Fruit fly (Drosophila melanogaster) whole organism, wandering third instar larva: ENCODE measurements around the gene CG9391.
A peak's percentile ranks its signal among the peaks of the same experiment; 100 is the strongest.

Source experiments
- Abd-B ChIP-seq: fragments of >200 bp; optimal IDR thresholded peaks from 2 replicates; lab custom pipeline; 2017; ENCODE audit warnings: missing biosample characterization, missing genetic modification characterization
- CG32264 ChIP-seq: fragments of 200-800 bp; sonication (Bioruptor generic); optimal IDR thresholded peaks from 2 replicates; lab custom pipeline; 2016; ENCODE audit warnings: missing biosample characterization, missing genetic modification characterization
- CrebA ChIP-seq: fragments of 200-800 bp; sonication (Bioruptor generic); optimal IDR thresholded peaks from 2 replicates; lab custom pipeline; 2016; ENCODE audit warnings: missing biosample characterization, mild to moderate bottlenecking, missing genetic modification characterization, borderline replicate concordance
- Dfd ChIP-seq: fragments of >200 bp; optimal IDR thresholded peaks from 2 replicates; lab custom pipeline; 2017; ENCODE audit warnings: missing biosample characterization, missing genetic modification characterization
- Dif ChIP-seq: fragments of 200-275, 200-300 bp; sonication (Bioruptor generic); optimal IDR thresholded peaks from 2 replicates; lab custom pipeline; 2018; ENCODE audit warnings: missing biosample characterization, missing genetic modification characterization; ENCODE audit not compliant: partially characterized antibody
- GATAd ChIP-seq: sonication (Bioruptor generic); optimal IDR thresholded peaks from 2 replicates; lab custom pipeline; 2016; ENCODE audit warnings: missing biosample characterization, missing genetic modification characterization
- HLH106 ChIP-seq: fragments of 200-800 bp; optimal IDR thresholded peaks from 3 replicates; lab custom pipeline; 2019; ENCODE audit warnings: missing biosample characterization, mild to moderate bottlenecking, missing genetic modification characterization, moderate library complexity
- Hnf4 ChIP-seq: fragments of 200-800 bp; sonication (Bioruptor generic); optimal IDR thresholded peaks from 2 replicates; lab custom pipeline; 2016; ENCODE audit warnings: missing biosample characterization, mild to moderate bottlenecking, missing genetic modification characterization
- Hr78 ChIP-seq: fragments of >200 bp; optimal IDR thresholded peaks from 2 replicates; lab custom pipeline; 2017; ENCODE audit warnings: missing biosample characterization, missing genetic modification characterization
- Hr83 ChIP-seq: fragments of 200-300 bp; sonication (Bioruptor generic); optimal IDR thresholded peaks from 2 replicates; lab custom pipeline; 2016; ENCODE audit warnings: missing biosample characterization, mild to moderate bottlenecking, missing genetic modification characterization, moderate library complexity; ENCODE audit not compliant: poor library complexity, severe bottlenecking
- Jra ChIP-seq: sonication (Bioruptor generic); optimal IDR thresholded peaks from 2 replicates; lab custom pipeline; 2016; ENCODE audit warnings: missing biosample characterization, missing genetic modification characterization
- Myc ChIP-seq: fragments of >200 bp; optimal IDR thresholded peaks from 2 replicates; lab custom pipeline; 2017
- OdsH ChIP-seq: fragments of 200-800 bp; sonication (Bioruptor generic); optimal IDR thresholded peaks from 2 replicates; lab custom pipeline; 2016; ENCODE audit warnings: missing biosample characterization, mild to moderate bottlenecking, missing genetic modification characterization
- Rel ChIP-seq, 2 experiments: fragments of 200-800 bp; sonication (Bioruptor generic) in 1 of 2; optimal IDR thresholded peaks; 2 replicates in 1 of 2; 3 replicates in 1 of 2; lab custom pipeline; 2016 to 2019; ENCODE audit warnings: mild to moderate bottlenecking in 2 of 2, missing biosample characterization in 2 of 2, missing genetic modification characterization in 2 of 2, moderate library complexity in 1 of 2
- Sp1 ChIP-seq: fragments of 200-800 bp; sonication (Bioruptor generic); optimal IDR thresholded peaks from 3 replicates; lab custom pipeline; 2019; ENCODE audit warnings: missing biosample characterization, mild to moderate bottlenecking, missing genetic modification characterization, moderate library complexity
- Vsx2 ChIP-seq: fragments of 200-300, 225-300 bp; sonication (Bioruptor generic); optimal IDR thresholded peaks from 2 replicates; lab custom pipeline; 2018; ENCODE audit warnings: missing biosample characterization, missing genetic modification characterization; ENCODE audit not compliant: partially characterized antibody
- br ChIP-seq: fragments of 200-800 bp; sonication (Bioruptor generic); optimal IDR thresholded peaks from 2 replicates; lab custom pipeline; 2016; ENCODE audit warnings: missing biosample characterization, missing genetic modification characterization
- brk ChIP-seq: fragments of 200-800 bp; sonication (Bioruptor generic); optimal IDR thresholded peaks from 2 replicates; lab custom pipeline; 2016; ENCODE audit warnings: missing biosample characterization, mild to moderate bottlenecking, missing genetic modification characterization
- dl ChIP-seq, 2 experiments: fragments of 175-275, 200-275 bp in 1 of 2; fragments of 200-275 bp in 1 of 2; sonication (Bioruptor generic); optimal IDR thresholded peaks; lab custom pipeline; 2018; ENCODE audit warnings: mild to moderate bottlenecking in 2 of 2, missing biosample characterization in 2 of 2, missing genetic modification characterization in 2 of 2, moderate library complexity in 2 of 2; ENCODE audit not compliant: partially characterized antibody in 2 of 2, insufficient read depth in 1 of 2
- dmrt93B ChIP-seq: fragments of 200-800 bp; sonication (Bioruptor generic); optimal IDR thresholded peaks from 2 replicates; lab custom pipeline; 2018; ENCODE audit warnings: missing biosample characterization, mild to moderate bottlenecking, missing genetic modification characterization
- dsf ChIP-seq: sonication (Bioruptor generic); optimal IDR thresholded peaks from 2 replicates; lab custom pipeline; 2016; ENCODE audit warnings: missing biosample characterization, missing genetic modification characterization, borderline replicate concordance
- ey ChIP-seq: fragments of 200-800 bp; sonication (Bioruptor generic); optimal IDR thresholded peaks from 2 replicates; lab custom pipeline; 2016; ENCODE audit warnings: missing biosample characterization, missing genetic modification characterization
- fru ChIP-seq: fragments of 200-800 bp; sonication (Bioruptor generic); optimal IDR thresholded peaks from 3 replicates; lab custom pipeline; 2016; ENCODE audit warnings: missing biosample characterization, mild to moderate bottlenecking, missing genetic modification characterization
- h ChIP-seq: fragments of 200-800 bp; sonication (Bioruptor generic); optimal IDR thresholded peaks from 3 replicates; lab custom pipeline; 2016; ENCODE audit warnings: missing biosample characterization, mild to moderate bottlenecking, missing genetic modification characterization
- jim ChIP-seq: fragments of 175-275, 200-325 bp; sonication (Bioruptor generic); optimal IDR thresholded peaks from 2 replicates; lab custom pipeline; 2016; ENCODE audit warnings: missing biosample characterization, mild to moderate bottlenecking, missing genetic modification characterization
- lola ChIP-seq: fragments of >200 bp; optimal IDR thresholded peaks from 2 replicates; lab custom pipeline; 2017; ENCODE audit warnings: missing biosample characterization, missing genetic modification characterization
- pan ChIP-seq: fragments of >200 bp; optimal IDR thresholded peaks from 2 replicates; lab custom pipeline; 2017
- psq ChIP-seq: fragments of 200-800 bp; sonication (Bioruptor generic); optimal IDR thresholded peaks from 3 replicates; lab custom pipeline; 2017; ENCODE audit warnings: missing biosample characterization, mild to moderate bottlenecking, missing genetic modification characterization, moderate library complexity
- rgr ChIP-seq: fragments of 200-800 bp; sonication (Bioruptor generic); optimal IDR thresholded peaks from 3 replicates; lab custom pipeline; 2016; ENCODE audit warnings: missing biosample characterization, mild to moderate bottlenecking, missing genetic modification characterization
- sv ChIP-seq: fragments of 200-800 bp; sonication (Bioruptor generic); optimal IDR thresholded peaks from 3 replicates; lab custom pipeline; 2016; ENCODE audit warnings: missing biosample characterization, missing genetic modification characterization
- tai ChIP-seq: sonication (Bioruptor generic); optimal IDR thresholded peaks from 2 replicates; lab custom pipeline; 2016; ENCODE audit warnings: missing biosample characterization, missing genetic modification characterization
- usp ChIP-seq: fragments of >200 bp; optimal IDR thresholded peaks from 2 replicates; lab custom pipeline; 2017; ENCODE audit warnings: missing biosample characterization, missing genetic modification characterization

CG9391 gene

DNA sequence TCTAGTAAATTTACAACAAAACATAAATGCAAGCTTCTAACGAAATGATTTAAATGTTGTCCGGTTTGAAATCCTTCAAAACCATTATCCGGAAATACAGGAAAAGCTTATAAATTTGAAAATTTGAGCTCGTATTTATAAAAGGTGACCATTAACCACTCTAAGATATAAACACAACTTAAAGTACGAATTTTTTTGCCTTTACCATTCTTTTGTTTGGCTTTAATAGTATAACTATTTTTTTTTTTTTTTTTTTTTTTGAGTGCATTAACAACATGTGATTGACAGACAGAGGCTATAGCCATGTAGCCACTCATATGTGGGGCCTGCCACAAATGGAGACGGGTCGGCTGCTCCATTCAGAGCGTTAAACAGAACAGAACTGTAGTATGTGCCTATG is 24.7 kb downstream of the CG9391 start:
- TF ChIP-seq Vsx2 (GFP tag; lab: Kevin White, UChicago): no peak
- no peak for TF ChIP-seq dl (GFP tag; optimal IDR thresholded peaks at IDR 0.05; lab: Kevin White, UChicago; ENCODE audit: insufficient read depth in 1 of 2, partially characterized antibody in 2 of 2)
- no peak for TF ChIP-seq brk (GFP tag; lab: Kevin White, UChicago)
- TF ChIP-seq fru: no peak
- TF ChIP-seq Dif (GFP tag; lab: Kevin White, UChicago): no peak
- no peak for TF ChIP-seq Hnf4 (GFP tag; lab: Kevin White, UChicago)
- TF ChIP-seq dsf (GFP tag; lab: Kevin White, UChicago): no peak
- no peak for TF ChIP-seq Abd-B (GFP tag; lab: Kevin White, UChicago)
- TF ChIP-seq CG32264: no peak
- TF ChIP-seq br (GFP tag; lab: Kevin White, UChicago): no peak
- TF ChIP-seq Rel (GFP tag; optimal IDR thresholded peaks at IDR 0.05; lab: Kevin White, UChicago): no peak
- no peak for TF ChIP-seq Rel (tag; optimal IDR thresholded peaks at IDR 0.05; lab: Kevin White, UChicago)
- TF ChIP-seq tai: no peak
- TF ChIP-seq Hr78 (GFP tag; lab: Kevin White, UChicago): no peak

DNA sequence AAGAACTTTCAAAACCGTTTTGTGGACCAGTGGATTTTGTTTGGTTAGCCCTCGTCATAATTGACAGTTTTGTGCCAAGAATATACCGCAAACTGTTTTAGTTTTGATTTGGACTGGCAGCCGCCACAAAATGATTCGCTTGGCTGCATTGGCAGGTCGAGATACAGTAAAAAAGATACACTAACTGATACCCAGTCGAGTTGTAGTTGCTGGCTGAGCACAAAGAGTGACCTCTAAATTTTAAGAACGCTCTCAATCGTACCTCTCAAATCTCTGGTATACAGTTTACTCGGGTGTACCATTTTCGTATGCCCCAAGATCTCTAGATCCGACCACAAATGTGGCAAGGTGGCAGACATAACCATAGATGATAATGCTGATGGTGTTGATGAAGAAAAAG is 25.2 kb downstream of the CG9391 start:
- TF ChIP-seq dsf (GFP tag; lab: Kevin White, UChicago) (no peak), Dif (GFP tag; lab: Kevin White, UChicago) (no peak), Myc (lab: Kevin White, UChicago) (no peak), lola (GFP tag; lab: Kevin White, UChicago) (no peak), Vsx2 (GFP tag; lab: Kevin White, UChicago) (no peak), CG32264 (no peak), ey (GFP tag; lab: Kevin White, UChicago) (no peak), OdsH (GFP tag; lab: Kevin White, UChicago) (no peak), HLH106 (tag; lab: Kevin White, UChicago) (no peak), Jra (no peak), sv (no peak), dmrt93B (GFP tag; lab: Kevin White, UChicago) (no peak), GATAd (GFP tag; lab: Kevin White, UChicago) (no peak), Sp1 (GFP tag; lab: Kevin White, UChicago) (no peak), jim (no peak), dl (GFP tag; optimal IDR thresholded peaks at IDR 0.05; lab: Kevin White, UChicago; ENCODE audit: insufficient read depth in 1 of 2, partially characterized antibody in 2 of 2) (no peak), usp (GFP tag; lab: Kevin White, UChicago) (no peak)

DNA sequence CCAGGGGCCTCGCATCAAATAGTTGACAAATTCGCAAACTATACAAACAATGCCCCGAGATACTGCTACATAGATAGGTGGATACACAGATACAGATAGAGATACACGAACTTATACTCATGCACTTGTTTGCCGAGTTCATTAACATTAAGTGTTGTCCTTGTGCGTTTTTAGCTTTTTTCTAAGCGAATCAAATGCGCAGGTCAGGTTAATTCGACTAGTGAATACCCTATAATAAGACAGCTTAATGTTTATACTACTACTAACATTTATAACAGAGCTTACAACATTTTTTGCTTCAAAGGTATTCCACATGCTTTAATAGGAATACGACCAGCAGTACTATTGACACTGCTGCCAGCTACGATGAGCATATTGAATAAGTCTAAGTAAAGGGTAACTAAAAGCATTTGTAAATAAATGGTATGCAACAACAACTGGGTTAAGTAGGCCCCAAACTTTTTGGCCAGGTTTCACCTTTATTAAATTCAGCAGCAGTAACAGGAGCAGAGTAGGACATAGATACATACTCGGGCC is 26.6 kb downstream of the CG9391 start:
- TF ChIP-seq Dfd (GFP tag; lab: Kevin White, UChicago) (no peak), Dif (GFP tag; lab: Kevin White, UChicago) (no peak), br (GFP tag; lab: Kevin White, UChicago) (no peak), h (GFP tag; lab: Kevin White, UChicago) (no peak), pan (lab: Kevin White, UChicago) (no peak), jim (no peak), ey (GFP tag; lab: Kevin White, UChicago) (no peak), CG32264 (no peak)

DNA sequence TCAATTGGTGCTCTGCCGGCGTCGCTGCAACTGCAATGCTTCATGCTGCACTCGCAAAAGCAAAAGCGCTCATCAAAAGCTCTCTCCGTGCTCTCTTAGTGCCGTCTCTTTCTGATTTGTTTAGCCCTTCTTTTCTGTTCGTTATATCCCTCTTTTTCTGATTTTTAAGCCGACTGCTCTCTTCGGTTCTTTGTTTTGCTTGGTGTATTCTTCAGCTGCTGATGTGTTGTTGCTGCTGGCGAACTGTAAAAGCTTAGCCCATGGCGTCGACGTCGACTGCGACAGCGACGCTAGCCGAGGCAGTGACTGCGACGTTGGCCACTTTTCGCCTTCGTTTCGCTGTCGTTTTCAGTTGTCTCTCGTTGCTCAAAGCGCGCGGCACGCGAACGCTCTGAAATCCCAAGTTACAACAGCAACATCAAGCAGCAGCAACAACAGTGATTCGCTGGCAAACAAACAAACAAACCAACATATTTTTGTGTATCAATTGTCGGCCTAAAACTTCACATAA is 28.1 kb downstream of the CG9391 start:
- no peak for TF ChIP-seq fru
- TF ChIP-seq Hr83 (GFP tag; lab: Kevin White, UChicago): no peak
- TF ChIP-seq Sp1 (GFP tag; lab: Kevin White, UChicago): peak; percentile 49
- TF ChIP-seq br (GFP tag; lab: Kevin White, UChicago): peak; percentile 1
- no peak for TF ChIP-seq Rel (GFP tag; optimal IDR thresholded peaks at IDR 0.05; lab: Kevin White, UChicago)
- TF ChIP-seq Rel (tag; optimal IDR thresholded peaks at IDR 0.05; lab: Kevin White, UChicago): peak; percentile 47
- TF ChIP-seq psq: peak; percentile 96
- peak; percentile 46 for TF ChIP-seq CrebA (GFP tag; lab: Kevin White, UChicago)
- peak; percentile 57 for TF ChIP-seq h (GFP tag; lab: Kevin White, UChicago)
- no peak for TF ChIP-seq pan (lab: Kevin White, UChicago)
- TF ChIP-seq dl (GFP tag; optimal IDR thresholded peaks at IDR 0.05; lab: Kevin White, UChicago; ENCODE audit: insufficient read depth in 1 of 2, partially characterized antibody in 2 of 2): peak; percentile 58 to 70
- no peak for TF ChIP-seq ey (GFP tag; lab: Kevin White, UChicago)
- peak; percentile 45 for TF ChIP-seq Dif (GFP tag; lab: Kevin White, UChicago)
- TF ChIP-seq rgr (GFP tag; lab: Kevin White, UChicago): peak; percentile 10
